Worm (Caenorhabditis elegans) whole organism, L1 larva: Measurements from ENCODE around the gene F32D8.13.

ENCODE experiments used
- lin-15B ChIP-seq: fragments of 150-350 bp; sonication (generic microtip); optimal IDR thresholded peaks from 3 replicates; lab custom pipeline; 2014; ENCODE audit warnings: missing biosample characterization, missing genetic modification characterization
- nhr-19 ChIP-seq: fragments of 200-800 bp; sonication (Bioruptor generic); conservative IDR thresholded peaks from 2 replicates; pipeline ENCODE4 v1.3.6; 2022; ENCODE audit warnings: missing genetic modification characterization, missing compliant biosample characterization
- nhr-77 ChIP-seq: fragments of 150-350 bp; optimal IDR thresholded peaks from 2 replicates; lab custom pipeline; 2014; ENCODE audit warnings: missing biosample characterization, missing genetic modification characterization
- unc-130 ChIP-seq: fragments of 150-350 bp; optimal IDR thresholded peaks from 2 replicates; lab custom pipeline; 2017; ENCODE audit warnings: missing biosample characterization, missing genetic modification characterization, inconsistent platforms

ce11 chrV:10942161-10942560 is 45.8 kb upstream of the F32D8.13 start, which contains the start of gene zip-9:
- TF ChIP-seq lin-15B (no peak), nhr-77 (no peak), unc-130 (tag; lab: Kevin White, UChicago) (no peak), nhr-19 (GFP tag; lab: Robert Waterston, UW) (no peak)
